Fruit fly (Drosophila melanogaster) whole organism, embryonic: ENCODE measurements around the gene Or67a.

Experiments used
- Ada2b ChIP-seq: fragments of 200-800 bp; sonication (Bioruptor generic); IDR thresholded peaks from 2 replicates; pipeline ENCODE4 v1.3.6; 2022; ENCODE audit warnings: missing biosample characterization, missing genetic modification characterization
- Atf6 ChIP-seq: fragments of 200-800 bp; sonication (Bioruptor generic); IDR thresholded peaks from 2 replicates; pipeline ENCODE4 v1.3.6; 2022; ENCODE audit warnings: missing biosample characterization, missing genetic modification characterization
- Bgb ChIP-seq: fragments of 200-800 bp; sonication (Bioruptor generic); IDR thresholded peaks from 2 replicates; pipeline ENCODE4 v1.3.6; 2022; ENCODE audit warnings: missing biosample characterization, missing genetic modification characterization; ENCODE audit not compliant: partially characterized antibody
- CG10565 ChIP-seq: fragments of 200-800 bp; sonication (Bioruptor generic); optimal IDR thresholded peaks from 3 replicates; lab custom pipeline; 2016; ENCODE audit warnings: missing biosample characterization, mild to moderate bottlenecking, missing genetic modification characterization
- CG13894 ChIP-seq: fragments of 200-800 bp; sonication (Bioruptor generic); optimal IDR thresholded peaks from 3 replicates; lab custom pipeline; 2018; ENCODE audit warnings: missing biosample characterization, mild to moderate bottlenecking, missing genetic modification characterization, moderate library complexity
- CG14441 ChIP-seq: fragments of 200-800 bp; sonication (Bioruptor generic); IDR thresholded peaks from 2 replicates; pipeline ENCODE4 v1.3.6; 2022; ENCODE audit warnings: missing biosample characterization, missing genetic modification characterization
- CG15601 ChIP-seq: fragments of 200-800 bp; sonication (Bioruptor generic); optimal IDR thresholded peaks from 3 replicates; lab custom pipeline; 2019; ENCODE audit warnings: missing biosample characterization, mild to moderate bottlenecking, missing genetic modification characterization, moderate library complexity
- CG15696 ChIP-seq: fragments of 200-800 bp; sonication (Bioruptor generic); optimal IDR thresholded peaks from 2 replicates; lab custom pipeline; 2019; ENCODE audit warnings: missing biosample characterization, mild to moderate bottlenecking, missing genetic modification characterization, moderate library complexity
- CG17612 ChIP-seq: fragments of 200-800 bp; sonication (Bioruptor generic); IDR thresholded peaks from 2 replicates; pipeline ENCODE4 v1.3.6; 2022; ENCODE audit warnings: missing biosample characterization, missing genetic modification characterization
- CG18619 ChIP-seq: fragments of 200-800 bp; sonication (Bioruptor generic); optimal IDR thresholded peaks from 3 replicates; lab custom pipeline; 2017; ENCODE audit warnings: missing biosample characterization, mild to moderate bottlenecking, missing genetic modification characterization
- CG32767 ChIP-seq: fragments of 200-800 bp; sonication (Bioruptor generic); IDR thresholded peaks from 2 replicates; pipeline ENCODE4 v1.3.6; 2022; ENCODE audit warnings: missing biosample characterization, missing genetic modification characterization
- CG3995 ChIP-seq: fragments of 200-800 bp; sonication (Bioruptor generic); optimal IDR thresholded peaks from 3 replicates; lab custom pipeline; 2016; ENCODE audit warnings: missing biosample characterization, missing genetic modification characterization
- CG42726 ChIP-seq: fragments of 200-800 bp; sonication (Bioruptor generic); IDR thresholded peaks from 2 replicates; pipeline ENCODE4 v1.3.6; 2022; ENCODE audit warnings: missing biosample characterization, missing genetic modification characterization; ENCODE audit not compliant: partially characterized antibody
- CG4328 ChIP-seq: fragments of 200-800 bp; sonication (Bioruptor generic); optimal IDR thresholded peaks from 3 replicates; lab custom pipeline; 2017; ENCODE audit warnings: missing biosample characterization, missing genetic modification reagents, missing genetic modification characterization
- CG6272 ChIP-seq: fragments of 200-800 bp; sonication (Bioruptor generic); IDR thresholded peaks from 2 replicates; pipeline ENCODE4 v1.3.6; 2022; ENCODE audit warnings: missing biosample characterization, missing genetic modification characterization
- CG6683 ChIP-seq: fragments of 200-800 bp; sonication (Bioruptor generic); optimal IDR thresholded peaks from 2 replicates; lab custom pipeline; 2017; ENCODE audit warnings: missing biosample characterization, mild to moderate bottlenecking, missing genetic modification characterization, missing genetic modification reagents
- CG7987 ChIP-seq: fragments of 200-800 bp; sonication (Bioruptor generic); optimal IDR thresholded peaks from 2 replicates; lab custom pipeline; 2018; ENCODE audit warnings: missing biosample characterization, mild to moderate bottlenecking, missing genetic modification characterization, moderate library complexity
- CG8388 ChIP-seq: fragments of 200-800 bp; sonication (Bioruptor generic); optimal IDR thresholded peaks from 2 replicates; lab custom pipeline; 2019; ENCODE audit warnings: missing biosample characterization, mild to moderate bottlenecking, missing genetic modification characterization, moderate library complexity
- CG9437 ChIP-seq: fragments of 200-800 bp; sonication (Bioruptor generic); optimal IDR thresholded peaks from 2 replicates; lab custom pipeline; 2018; ENCODE audit warnings: missing biosample characterization, mild to moderate bottlenecking, missing genetic modification characterization
- CG9817 ChIP-seq: fragments of 200-800 bp; sonication (Bioruptor generic); optimal IDR thresholded peaks from 2 replicates; lab custom pipeline; 2018; ENCODE audit warnings: missing biosample characterization, mild to moderate bottlenecking, missing genetic modification characterization, moderate library complexity
- CG9876 ChIP-seq: fragments of 200-800 bp; sonication (Bioruptor generic); optimal IDR thresholded peaks from 2 replicates; lab custom pipeline; 2016; ENCODE audit warnings: missing biosample characterization, missing genetic modification characterization
- Camta ChIP-seq: fragments of 200-800 bp; sonication (Bioruptor generic); optimal IDR thresholded peaks from 2 replicates; lab custom pipeline; 2016; ENCODE audit warnings: missing biosample characterization, missing genetic modification characterization
- Dref ChIP-seq: fragments of 200-800 bp; sonication (Bioruptor generic); IDR thresholded peaks from 2 replicates; pipeline ENCODE4 v1.3.6; 2022; ENCODE audit warnings: missing biosample characterization, missing genetic modification characterization
- Gsc ChIP-seq: fragments of 200-800 bp; sonication (Bioruptor generic); IDR thresholded peaks from 2 replicates; pipeline ENCODE4 v1.3.6; 2022; ENCODE audit warnings: missing biosample characterization, missing genetic modification characterization
- HHEX ChIP-seq: fragments of 200-800 bp; sonication (Bioruptor generic); optimal IDR thresholded peaks from 3 replicates; lab custom pipeline; 2017; ENCODE audit warnings: missing biosample characterization, mild to moderate bottlenecking, missing genetic modification characterization, missing genetic modification reagents
- Lhr ChIP-seq: fragments of 200-800 bp; sonication (Bioruptor generic); optimal IDR thresholded peaks from 3 replicates; lab custom pipeline; 2017; ENCODE audit warnings: mild to moderate bottlenecking, missing biosample characterization, missing genetic modification reagents, missing genetic modification characterization
- Myb ChIP-seq: fragments of 200-800 bp; sonication (Bioruptor generic); optimal IDR thresholded peaks from 2 replicates; lab custom pipeline; 2016; ENCODE audit warnings: missing biosample characterization, missing genetic modification characterization
- NC2β ChIP-seq: fragments of 200-800 bp; sonication (Bioruptor generic); optimal IDR thresholded peaks from 2 replicates; lab custom pipeline; 2016; ENCODE audit warnings: missing biosample characterization, missing genetic modification characterization
- NK7.1 ChIP-seq: fragments of 200-800 bp; sonication (Bioruptor generic); optimal IDR thresholded peaks from 3 replicates; lab custom pipeline; 2016; ENCODE audit warnings: missing biosample characterization, missing genetic modification characterization
- Neu2 ChIP-seq: fragments of 200-800 bp; sonication (Bioruptor generic); optimal IDR thresholded peaks from 3 replicates; lab custom pipeline; 2016; ENCODE audit warnings: missing biosample characterization, missing genetic modification characterization, borderline replicate concordance
- Optix ChIP-seq: fragments of 200-800 bp; sonication (Bioruptor generic); IDR thresholded peaks from 3 replicates; pipeline ENCODE4 v1.3.6; 2022; ENCODE audit warnings: missing biosample characterization, missing genetic modification characterization
- Poxn ChIP-seq: fragments of 200-800 bp; sonication (Bioruptor generic); IDR thresholded peaks from 2 replicates; pipeline ENCODE4 v1.3.6; 2022; ENCODE audit warnings: missing biosample characterization, missing genetic modification characterization
- Ptx1 ChIP-seq: fragments of 200-800 bp; sonication (Bioruptor generic); IDR thresholded peaks from 2 replicates; pipeline ENCODE4 v1.3.6; 2022; ENCODE audit warnings: missing biosample characterization, missing genetic modification characterization
- ac ChIP-seq: fragments of 200-800 bp; sonication (Bioruptor generic); optimal IDR thresholded peaks from 3 replicates; lab custom pipeline; 2017; ENCODE audit warnings: missing biosample characterization, mild to moderate bottlenecking, missing genetic modification characterization
- ash1 ChIP-seq: fragments of 200-800 bp; sonication (Bioruptor generic); optimal IDR thresholded peaks from 2 replicates; lab custom pipeline; 2018; ENCODE audit warnings: missing biosample characterization, mild to moderate bottlenecking, missing genetic modification characterization
- az2 ChIP-seq: fragments of 200-800 bp; sonication (Bioruptor generic); optimal IDR thresholded peaks from 3 replicates; lab custom pipeline; 2016; ENCODE audit warnings: missing biosample characterization, missing genetic modification characterization
- crol ChIP-seq: fragments of 200-800 bp; sonication (Bioruptor generic); IDR thresholded peaks from 2 replicates; pipeline ENCODE4 v1.3.6; 2022; ENCODE audit warnings: missing biosample characterization, missing genetic modification characterization
- jigr1 ChIP-seq: fragments of 200-800 bp; sonication (Bioruptor generic); IDR thresholded peaks from 3 replicates; pipeline ENCODE4 v1.3.6; 2022; ENCODE audit warnings: missing biosample characterization, missing genetic modification characterization
- mirr ChIP-seq: fragments of 200-800 bp; sonication (Bioruptor generic); optimal IDR thresholded peaks from 3 replicates; lab custom pipeline; 2018; ENCODE audit warnings: missing biosample characterization, mild to moderate bottlenecking, missing genetic modification characterization
- nmo ChIP-seq: fragments of 200-800 bp; sonication (Bioruptor generic); optimal IDR thresholded peaks from 2 replicates; lab custom pipeline; 2018; ENCODE audit warnings: missing biosample characterization, mild to moderate bottlenecking, missing genetic modification characterization, moderate library complexity
- prd ChIP-seq, 3 experiments: fragments of >200 bp in 2 of 3; fragments of 200-800 bp in 1 of 3; sonication (Bioruptor generic) in 1 of 3; optimal IDR thresholded peaks in 2 of 3; IDR thresholded peaks in 1 of 3; 2 replicates in 2 of 3; 3 replicates in 1 of 3; pipeline versions ENCODE4 v1.3.6 to Lab custom; 2017 to 2022; ENCODE audit warnings: missing biosample characterization in 1 of 3, missing genetic modification characterization in 1 of 3
- scrt ChIP-seq: fragments of 200-800 bp; sonication (Bioruptor generic); optimal IDR thresholded peaks from 2 replicates; lab custom pipeline; 2018; ENCODE audit warnings: missing biosample characterization, mild to moderate bottlenecking, missing genetic modification characterization, moderate library complexity
- sim ChIP-seq: fragments of 200-800 bp; sonication (Bioruptor generic); IDR thresholded peaks from 2 replicates; pipeline ENCODE4 v1.3.6; 2022; ENCODE audit warnings: missing biosample characterization, missing genetic modification characterization
- sisA ChIP-seq: fragments of 200-800 bp; sonication (Bioruptor generic); IDR thresholded peaks from 2 replicates; pipeline ENCODE4 v1.3.6; 2022; ENCODE audit warnings: missing biosample characterization, missing genetic modification characterization
- slp2 ChIP-seq: fragments of 200-800 bp; sonication (Bioruptor generic); optimal IDR thresholded peaks from 2 replicates; lab custom pipeline; 2016; ENCODE audit warnings: missing biosample characterization, missing genetic modification characterization
- tup ChIP-seq: fragments of 200-800 bp; sonication (Bioruptor generic); optimal IDR thresholded peaks from 2 replicates; lab custom pipeline; 2016; ENCODE audit warnings: missing biosample characterization, mild to moderate bottlenecking, missing genetic modification characterization, moderate library complexity
- unc-4 ChIP-seq: fragments of 200-800 bp; sonication (Bioruptor generic); IDR thresholded peaks from 2 replicates; pipeline ENCODE4 v1.3.6; 2022; ENCODE audit warnings: missing biosample characterization, missing genetic modification characterization; ENCODE audit not compliant: partially characterized antibody
- usp ChIP-seq: fragments of >200 bp; optimal IDR thresholded peaks from 2 replicates; lab custom pipeline; 2017; ENCODE audit warnings: missing biosample characterization, missing genetic modification characterization

Or67a gene

DNA sequence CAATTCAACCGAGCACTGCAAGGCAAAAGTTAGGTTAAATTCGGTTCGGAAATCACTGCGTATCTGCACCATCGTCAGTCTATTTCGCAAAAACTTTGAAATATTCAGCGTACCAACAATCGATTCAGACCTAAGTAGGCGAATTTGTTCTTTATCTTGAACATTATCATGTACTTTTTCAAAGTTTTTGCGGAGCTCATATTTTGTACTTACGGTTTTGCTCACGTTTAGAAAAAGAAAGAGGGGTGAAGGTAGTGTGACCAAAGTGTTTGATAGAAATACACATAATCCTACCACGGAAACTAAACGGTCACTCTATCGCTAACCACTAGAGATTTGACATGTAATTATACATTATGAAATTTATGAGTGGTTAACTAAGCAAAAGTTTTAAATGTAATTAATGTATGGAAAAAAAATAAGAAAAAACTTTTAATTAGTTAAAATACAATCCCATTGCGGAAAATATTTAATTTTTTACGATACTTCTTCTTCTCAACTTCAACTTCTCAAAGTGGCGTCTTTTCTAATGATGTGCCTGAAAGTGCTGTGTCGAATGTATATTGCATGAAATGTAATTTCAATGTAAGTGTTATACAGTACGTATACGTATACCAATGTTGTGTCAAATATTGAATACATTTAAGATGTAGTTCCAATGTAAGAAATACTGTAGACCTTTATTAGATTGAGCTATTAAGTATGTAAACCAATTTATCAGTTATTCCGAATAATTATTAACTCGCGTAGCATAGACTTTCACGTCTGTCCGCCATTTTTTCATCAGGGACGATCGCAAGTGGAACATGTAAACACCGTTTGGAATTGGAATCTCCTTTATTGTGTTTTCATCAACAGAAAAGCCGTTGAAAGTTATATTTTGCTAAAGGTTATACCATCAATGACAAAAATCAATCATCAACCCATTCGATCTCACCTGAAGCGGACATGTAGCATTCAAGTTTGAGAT lies 17.3 kb upstream of the Or67a start, which contains the start of gene RpS9 (continued):
- no peak for TF ChIP-seq usp (GFP tag; lab: Kevin White, UChicago)
- no peak for TF ChIP-seq CG17612 (GFP tag; lab: Robert Waterston, UW)
- peak; percentile 20 for TF ChIP-seq CG18619 (GFP tag; lab: Kevin White, UChicago)
- TF ChIP-seq CG8388: peak; percentile 7
- peak; percentile 29 for TF ChIP-seq ac
- no peak for TF ChIP-seq Atf6 (GFP tag; lab: Robert Waterston, UW)
- TF ChIP-seq HHEX (GFP tag; lab: Kevin White, UChicago): peak; percentile 46
- TF ChIP-seq CG15601 (tag; lab: Kevin White, UChicago): no peak
- TF ChIP-seq sim (GFP tag; lab: Robert Waterston, UW): peak; percentile 4; the same call in 1 of the 2 replicates
- no peak for TF ChIP-seq tup (GFP tag; lab: Kevin White, UChicago)
- TF ChIP-seq Ptx1 (GFP tag; lab: Robert Waterston, UW): no peak
- no peak for TF ChIP-seq az2
- TF ChIP-seq Bgb (GFP tag; lab: Robert Waterston, UW): peak; percentile 60
- peak; percentile 47 for TF ChIP-seq CG9437 (GFP tag; lab: Kevin White, UChicago)
- TF ChIP-seq unc-4: no peak
- TF ChIP-seq CG6683 (GFP tag; lab: Kevin White, UChicago): no peak
- no peak for TF ChIP-seq CG15696 (tag; lab: Kevin White, UChicago)
- TF ChIP-seq CG6272: no peak
- TF ChIP-seq prd (optimal IDR thresholded peaks at IDR 0.05; lab: Kevin White, UChicago): no peak
- no peak for TF ChIP-seq prd (GFP tag; IDR thresholded peaks at IDR 0.05; lab: Robert Waterston, UW)
- peak; percentile 66 for TF ChIP-seq mirr (GFP tag; lab: Kevin White, UChicago)
- no peak for TF ChIP-seq CG42726 (GFP tag; lab: Robert Waterston, UW)
- TF ChIP-seq ash1: no peak
- no peak for TF ChIP-seq slp2 (GFP tag; lab: Kevin White, UChicago)
- TF ChIP-seq scrt (GFP tag; lab: Kevin White, UChicago): peak; percentile 61
- TF ChIP-seq NC2β: peak; percentile 78
- no peak for TF ChIP-seq sisA
- TF ChIP-seq CG10565 (GFP tag; lab: Kevin White, UChicago): no peak
- TF ChIP-seq Dref (GFP tag; lab: Robert Waterston, UW): no peak
- TF ChIP-seq CG9817 (tag; lab: Kevin White, UChicago): no peak
- no peak for TF ChIP-seq Optix (GFP tag; lab: Robert Waterston, UW)
- TF ChIP-seq Camta: peak; percentile 24
- peak; percentile 9 for TF ChIP-seq CG3995 (GFP tag; lab: Kevin White, UChicago)
- TF ChIP-seq CG9876 (GFP tag; lab: Kevin White, UChicago): no peak
- TF ChIP-seq Gsc: no peak
- no peak for TF ChIP-seq CG7987 (GFP tag; lab: Kevin White, UChicago)
- TF ChIP-seq Neu2 (GFP tag; lab: Kevin White, UChicago): no peak
- TF ChIP-seq Poxn (GFP tag; lab: Robert Waterston, UW): no peak
- no peak for TF ChIP-seq NK7.1
- no peak for TF ChIP-seq CG14441
- TF ChIP-seq CG32767: no peak
- TF ChIP-seq nmo (GFP tag; lab: Kevin White, UChicago): peak; percentile 37
- no peak for TF ChIP-seq CG4328 (GFP tag; lab: Kevin White, UChicago)
- TF ChIP-seq Ada2b (GFP tag; lab: Robert Waterston, UW): no peak
- peak; percentile 59 for TF ChIP-seq CG13894 (tag; lab: Kevin White, UChicago)
- no peak for TF ChIP-seq jigr1 (GFP tag; lab: Robert Waterston, UW)
- no peak for TF ChIP-seq crol
- TF ChIP-seq Lhr: peak; percentile 63
- peak; percentile 18 for TF ChIP-seq Myb (GFP tag; lab: Kevin White, UChicago)
